Worm (Caenorhabditis elegans) whole organism, young adult: ENCODE data around the gene F42A8.1.

Experiments
- K11D2.4 ChIP-seq: fragments of 200-800 bp; sonication (Bioruptor generic); IDR thresholded peaks from 2 replicates; pipeline ENCODE4 v1.3.6; 2022; ENCODE audit warnings: missing genetic modification reagents, missing genetic modification characterization, missing compliant biosample characterization
- Y56A3A.18 ChIP-seq: fragments of 200-800 bp; sonication (Bioruptor generic); IDR thresholded peaks from 2 replicates; pipeline ENCODE4 v1.3.6; 2022; ENCODE audit warnings: missing genetic modification reagents, missing genetic modification characterization, missing compliant biosample characterization
- aptf-2 ChIP-seq: fragments of 200-800 bp; sonication (Bioruptor generic); conservative IDR thresholded peaks from 2 replicates; pipeline ENCODE4 v1.3.6; 2022; ENCODE audit warnings: missing genetic modification reagents, missing genetic modification characterization, missing compliant biosample characterization
- bed-2 ChIP-seq: fragments of 200-800 bp; sonication (Bioruptor generic); IDR thresholded peaks from 2 replicates; pipeline ENCODE4 v1.3.6; 2022; ENCODE audit warnings: missing genetic modification reagents, missing genetic modification characterization, missing compliant biosample characterization
- ekl-4 ChIP-seq: fragments of 200-800 bp; sonication (Bioruptor generic); IDR thresholded peaks from 2 replicates; pipeline ENCODE4 v1.3.6; 2022; ENCODE audit warnings: missing genetic modification reagents, missing genetic modification characterization, missing compliant biosample characterization
- lag-1 ChIP-seq: fragments of 200-800 bp; sonication (Bioruptor generic); IDR thresholded peaks from 2 replicates; pipeline ENCODE4 v1.3.6; 2022; ENCODE audit warnings: missing genetic modification reagents, missing genetic modification characterization, missing compliant biosample characterization
- nfya-2 ChIP-seq: fragments of 200-800 bp; sonication (Bioruptor generic); IDR thresholded peaks from 2 replicates; pipeline ENCODE4 v1.3.6; 2022; ENCODE audit warnings: missing genetic modification reagents, missing genetic modification characterization, missing compliant biosample characterization
- nhr-179 ChIP-seq: sonication (generic microtip); optimal IDR thresholded peaks from 2 replicates; lab custom pipeline; 2016; ENCODE audit warnings: mild to moderate bottlenecking, missing genetic modification characterization, missing compliant biosample characterization
- nhr-90 ChIP-seq: sonication (generic microtip); optimal IDR thresholded peaks from 2 replicates; lab custom pipeline; 2016; ENCODE audit warnings: missing genotype, mild to moderate bottlenecking, missing genetic modification characterization, missing compliant biosample characterization
- pha-4 ChIP-seq: fragments of 150-350 bp; sonication (generic microtip); optimal IDR thresholded peaks from 2 replicates; lab custom pipeline; 2014; ENCODE audit warnings: missing biosample characterization, missing genetic modification reagents, missing genetic modification characterization
- snpc-4 ChIP-seq, 5 experiments: fragments of 150-350 bp in 1 of 5; sonication (generic microtip) in 4 of 5; optimal IDR thresholded peaks; 2 replicates each; lab custom pipeline; 2014 to 2018; ENCODE audit warnings: missing genetic modification characterization in 5 of 5, missing biosample characterization in 3 of 5, antibody characterized with exemption in 2 of 5, mild to moderate bottlenecking in 2 of 5, missing compliant biosample characterization in 2 of 5, missing genotype in 2 of 5, moderate library complexity in 2 of 5, missing genetic modification reagents in 1 of 5
- ztf-25 ChIP-seq: fragments of 200-800 bp; sonication (Bioruptor generic); IDR thresholded peaks from 2 replicates; pipeline ENCODE4 v1.3.6; 2022; ENCODE audit warnings: missing genetic modification reagents, missing genetic modification characterization, missing compliant biosample characterization

- no peak for TF ChIP-seq Y56A3A.18
- no peak for TF ChIP-seq nhr-179 (tag; lab: Kevin White, UChicago)
- no peak for TF ChIP-seq nfya-2 (GFP tag; lab: Robert Waterston, UW)
- TF ChIP-seq lag-1 (GFP tag; lab: Robert Waterston, UW): no peak
- no peak for TF ChIP-seq ekl-4 (GFP tag; lab: Robert Waterston, UW)
- TF ChIP-seq snpc-4 (GFP tag; optimal IDR thresholded peaks at IDR 0.05; lab: Kevin White, UChicago): no peak
- TF ChIP-seq snpc-4 (tag; optimal IDR thresholded peaks at IDR 0.05; lab: Kevin White, UChicago): no peak
- TF ChIP-seq nhr-90 (tag; lab: Kevin White, UChicago): no peak
- TF ChIP-seq bed-2 (GFP tag; lab: Robert Waterston, UW): no peak
- TF ChIP-seq pha-4 (tag; lab: Kevin White, UChicago): no peak
- no peak for TF ChIP-seq aptf-2 (GFP tag; lab: Robert Waterston, UW)
- TF ChIP-seq K11D2.4 (GFP tag; lab: Robert Waterston, UW): no peak
- TF ChIP-seq ztf-25 (GFP tag; lab: Robert Waterston, UW): no peak
These were observed 41.5 kb downstream of the F42A8.1 start for ce11 chrII:9304849-9305248.
